Worm (Caenorhabditis elegans) whole organism, L1 larva: ENCODE data around the gene F35C8.8.

Experiments used
- C04F5.9 ChIP-seq: sonication (generic microtip); optimal IDR thresholded peaks from 2 replicates; lab custom pipeline; 2016; ENCODE audit warnings: missing genetic modification characterization, missing compliant biosample characterization
- C16A3.4 ChIP-seq: fragments of 150-350 bp; optimal IDR thresholded peaks from 2 replicates; lab custom pipeline; 2014; ENCODE audit warnings: missing biosample characterization, missing genetic modification characterization
- alr-1 ChIP-seq: fragments of 200-800 bp; sonication (Bioruptor generic); optimal IDR thresholded peaks from 2 replicates; lab custom pipeline; 2018; ENCODE audit warnings: borderline replicate concordance, mild to moderate bottlenecking, missing genetic modification characterization, missing compliant biosample characterization
- ama-1 ChIP-seq: fragments of 150-350 bp; optimal IDR thresholded peaks from 2 replicates; lab custom pipeline; 2014
- ceh-8 ChIP-seq: fragments of 200-800 bp; sonication (Bioruptor generic); optimal IDR thresholded peaks from 2 replicates; lab custom pipeline; 2018; ENCODE audit warnings: mild to moderate bottlenecking, missing genetic modification characterization, moderate library complexity, missing compliant biosample characterization
- ceh-88 ChIP-seq: fragments of 200-800 bp; sonication (Bioruptor generic); IDR thresholded peaks from 2 replicates; pipeline ENCODE4 v1.3.6; 2022; ENCODE audit warnings: missing genetic modification characterization, missing compliant biosample characterization
- ceh-90 ChIP-seq: sonication (generic microtip); optimal IDR thresholded peaks from 2 replicates; lab custom pipeline; 2016; ENCODE audit warnings: missing genetic modification characterization, missing compliant biosample characterization
- dsc-1 ChIP-seq: sonication (generic microtip); optimal IDR thresholded peaks from 2 replicates; lab custom pipeline; 2016; ENCODE audit warnings: mild to moderate bottlenecking, missing genetic modification characterization, missing compliant biosample characterization
- efl-1 ChIP-seq, 4 experiments: fragments of 150-350 bp; optimal IDR thresholded peaks in 3 of 4; peaks in 1 of 4; 1 replicate in 1 of 4; 2 replicates in 3 of 4; lab custom pipeline; 2014; ENCODE audit warnings: missing biosample characterization in 2 of 4, missing genetic modification characterization in 2 of 4, missing genetic modification reagents in 2 of 4
- egl-13 ChIP-seq: sonication (generic microtip); optimal IDR thresholded peaks from 2 replicates; lab custom pipeline; 2016; ENCODE audit warnings: missing genotype, missing genetic modification reagents, missing genetic modification characterization, missing compliant biosample characterization
- egl-27 ChIP-seq, 2 experiments: fragments of 150-350 bp in 1 of 2; sonication (generic microtip); optimal IDR thresholded peaks; 3 replicates each; lab custom pipeline; 2017 to 2018; ENCODE audit warnings: missing biosample characterization in 2 of 2, missing genetic modification characterization in 2 of 2, missing genetic modification reagents in 2 of 2
- elt-2 ChIP-seq: sonication (generic microtip); optimal IDR thresholded peaks from 2 replicates; lab custom pipeline; 2016; ENCODE audit warnings: missing genetic modification characterization, mild to moderate bottlenecking, inconsistent platforms, missing compliant biosample characterization, missing genetic modification reagents
- elt-3 ChIP-seq, 6 experiments: fragments of 150-350 bp in 1 of 6; sonication (generic microtip); optimal IDR thresholded peaks; 2 replicates each; lab custom pipeline; 2017 to 2018; ENCODE audit warnings: missing biosample characterization in 6 of 6, missing genetic modification characterization in 6 of 6, inconsistent platforms in 1 of 6
- ets-5 ChIP-seq: fragments of 200-800 bp; sonication (Bioruptor generic); IDR thresholded peaks from 2 replicates; pipeline ENCODE4 v1.3.6; 2022; ENCODE audit warnings: missing genetic modification characterization, missing compliant biosample characterization
- fkh-10 ChIP-seq: sonication (generic microtip); optimal IDR thresholded peaks from 2 replicates; lab custom pipeline; 2017; ENCODE audit warnings: missing biosample characterization, missing genetic modification reagents, missing genetic modification characterization
- fkh-4 ChIP-seq: sonication (generic microtip); optimal IDR thresholded peaks from 2 replicates; lab custom pipeline; 2016; ENCODE audit warnings: missing compliant biosample characterization, missing genetic modification characterization, borderline replicate concordance
- fos-1 ChIP-seq: fragments of 150-350 bp; optimal IDR thresholded peaks from 2 replicates; lab custom pipeline; 2014; ENCODE audit warnings: missing biosample characterization, missing genetic modification characterization
- grh-1 ChIP-seq: fragments of 200-800 bp; sonication (Bioruptor generic); IDR thresholded peaks from 2 replicates; pipeline ENCODE4 v1.3.6; 2022; ENCODE audit warnings: missing genetic modification reagents, missing genetic modification characterization, missing compliant biosample characterization
- hlh-17 ChIP-seq: fragments of 200-800 bp; sonication (Bioruptor generic); optimal IDR thresholded peaks from 2 replicates; lab custom pipeline; 2018; ENCODE audit warnings: missing genetic modification characterization, mild to moderate bottlenecking, missing compliant biosample characterization, moderate library complexity, borderline replicate concordance
- hlh-4 ChIP-seq: sonication (generic microtip); optimal IDR thresholded peaks from 2 replicates; lab custom pipeline; 2016; ENCODE audit warnings: mild to moderate bottlenecking, missing genetic modification characterization, missing compliant biosample characterization
- irx-1 ChIP-seq: sonication (generic microtip); optimal IDR thresholded peaks from 2 replicates; lab custom pipeline; 2016; ENCODE audit warnings: missing genetic modification characterization, missing compliant biosample characterization
- lin-35 ChIP-seq, 2 experiments: fragments of 150-350 bp; optimal IDR thresholded peaks; 2 replicates each; lab custom pipeline; 2014; ENCODE audit warnings: missing biosample characterization in 2 of 2, missing genetic modification characterization in 2 of 2, missing genetic modification reagents in 2 of 2
- lin-39 ChIP-seq: fragments of 150-350 bp; optimal IDR thresholded peaks from 2 replicates; lab custom pipeline; 2014; ENCODE audit warnings: missing biosample characterization, missing genetic modification reagents, missing genetic modification characterization
- lir-3 ChIP-seq: sonication (generic microtip); optimal IDR thresholded peaks from 2 replicates; lab custom pipeline; 2016; ENCODE audit warnings: mild to moderate bottlenecking, missing genetic modification characterization, moderate library complexity, missing compliant biosample characterization; ENCODE audit not compliant: poor library complexity
- lsy-2 ChIP-seq, 2 experiments: fragments of 150-350 bp; optimal IDR thresholded peaks; 2 replicates each; lab custom pipeline; 2014; ENCODE audit warnings: missing biosample characterization in 2 of 2, missing genetic modification characterization in 2 of 2
- mdl-1 ChIP-seq, 2 experiments: fragments of 150-350 bp; optimal IDR thresholded peaks; 2 replicates each; lab custom pipeline; 2014 to 2017; ENCODE audit warnings: missing biosample characterization in 2 of 2, missing genetic modification characterization in 2 of 2, inconsistent platforms in 1 of 2
- mep-1 ChIP-seq: fragments of 150-350 bp; optimal IDR thresholded peaks from 2 replicates; lab custom pipeline; 2014; ENCODE audit warnings: missing biosample characterization, missing genetic modification characterization
- nhr-20 ChIP-seq: sonication (generic microtip); optimal IDR thresholded peaks from 2 replicates; lab custom pipeline; 2016; ENCODE audit warnings: mild to moderate bottlenecking, missing genetic modification characterization, missing compliant biosample characterization
- nhr-28 ChIP-seq: fragments of 150-350 bp; optimal IDR thresholded peaks from 2 replicates; lab custom pipeline; 2014; ENCODE audit warnings: missing biosample characterization, missing genetic modification characterization
- nhr-47 ChIP-seq: sonication (generic microtip); optimal IDR thresholded peaks from 2 replicates; lab custom pipeline; 2016; ENCODE audit warnings: mild to moderate bottlenecking, missing genetic modification characterization, moderate library complexity, missing compliant biosample characterization
- nhr-71 ChIP-seq: sonication (generic microtip); optimal IDR thresholded peaks from 2 replicates; lab custom pipeline; 2016; ENCODE audit warnings: mild to moderate bottlenecking, missing genetic modification characterization, moderate library complexity, missing compliant biosample characterization
- nhr-77 ChIP-seq: fragments of 150-350 bp; optimal IDR thresholded peaks from 2 replicates; lab custom pipeline; 2014; ENCODE audit warnings: missing biosample characterization, missing genetic modification characterization
- nhr-84 ChIP-seq: sonication (generic microtip); optimal IDR thresholded peaks from 2 replicates; lab custom pipeline; 2017; ENCODE audit warnings: missing biosample characterization, missing genetic modification characterization
- nhr-85 ChIP-seq: sonication (generic microtip); peaks from one replicate; lab custom pipeline; 2016; ENCODE audit warnings: missing genetic modification characterization, inconsistent platforms, missing compliant biosample characterization
- pag-3 ChIP-seq: sonication (generic microtip); optimal IDR thresholded peaks from 2 replicates; lab custom pipeline; 2017; ENCODE audit warnings: missing genetic modification characterization, mild to moderate bottlenecking, missing compliant biosample characterization, antibody characterized with exemption, borderline replicate concordance; ENCODE audit not compliant: insufficient read depth
- rnt-1 ChIP-seq: sonication (generic microtip); optimal IDR thresholded peaks from 2 replicates; lab custom pipeline; 2016; ENCODE audit warnings: mild to moderate bottlenecking, missing genetic modification characterization, moderate library complexity, missing compliant biosample characterization
- skn-1 ChIP-seq: fragments of 150-350 bp; optimal IDR thresholded peaks from 2 replicates; lab custom pipeline; 2014; ENCODE audit warnings: missing biosample characterization, missing genetic modification characterization
- snpc-4 ChIP-seq: fragments of 150-350 bp; optimal IDR thresholded peaks from 2 replicates; lab custom pipeline; 2014; ENCODE audit warnings: missing biosample characterization, missing genetic modification characterization
- snu-23 ChIP-seq: sonication (generic microtip); optimal IDR thresholded peaks from 2 replicates; lab custom pipeline; 2016; ENCODE audit warnings: missing genetic modification characterization, missing compliant biosample characterization
- sox-4 ChIP-seq: sonication (generic microtip); optimal IDR thresholded peaks from 2 replicates; lab custom pipeline; 2016; ENCODE audit warnings: missing genetic modification characterization, missing compliant biosample characterization
- swsn-7 ChIP-seq: sonication (generic microtip); optimal IDR thresholded peaks from 2 replicates; lab custom pipeline; 2016; ENCODE audit warnings: missing genetic modification characterization, missing compliant biosample characterization
- tbx-2 ChIP-seq: sonication (generic microtip); optimal IDR thresholded peaks from 2 replicates; lab custom pipeline; 2016; ENCODE audit warnings: missing genetic modification characterization, missing compliant biosample characterization
- unc-130 ChIP-seq: fragments of 150-350 bp; optimal IDR thresholded peaks from 2 replicates; lab custom pipeline; 2017; ENCODE audit warnings: missing biosample characterization, missing genetic modification characterization, inconsistent platforms
- unc-62 ChIP-seq: fragments of 150-350 bp; optimal IDR thresholded peaks from 2 replicates; lab custom pipeline; 2014; ENCODE audit warnings: missing biosample characterization, missing genetic modification reagents, missing genetic modification characterization
- unc-86 ChIP-seq: sonication (generic microtip); optimal IDR thresholded peaks from 2 replicates; lab custom pipeline; 2016; ENCODE audit warnings: missing genetic modification characterization, missing compliant biosample characterization
- unc-98 ChIP-seq: fragments of 200-800 bp; sonication (Bioruptor generic); IDR thresholded peaks from 2 replicates; pipeline ENCODE4 v1.3.6; 2022; ENCODE audit warnings: missing genetic modification characterization, missing compliant biosample characterization
- vab-15 ChIP-seq: sonication (generic microtip); optimal IDR thresholded peaks from 2 replicates; lab custom pipeline; 2017; ENCODE audit warnings: missing genotype, mild to moderate bottlenecking, missing genetic modification characterization, missing compliant biosample characterization
- zip-4 ChIP-seq: fragments of 200-800 bp; sonication (Bioruptor generic); optimal IDR thresholded peaks from 2 replicates; lab custom pipeline; 2018; ENCODE audit warnings: mild to moderate bottlenecking, missing genetic modification characterization, moderate library complexity, missing compliant biosample characterization
- ztf-11 ChIP-seq, 2 experiments: sonication (generic microtip); optimal IDR thresholded peaks; 2 replicates each; lab custom pipeline; 2016 to 2017; ENCODE audit warnings: missing genetic modification characterization in 2 of 2, missing biosample characterization in 1 of 2, missing compliant biosample characterization in 1 of 2
- ztf-4 ChIP-seq: fragments of 150-350 bp; optimal IDR thresholded peaks from 2 replicates; lab custom pipeline; 2014; ENCODE audit warnings: missing biosample characterization, missing genetic modification characterization

F35C8.8 gene

DNA sequence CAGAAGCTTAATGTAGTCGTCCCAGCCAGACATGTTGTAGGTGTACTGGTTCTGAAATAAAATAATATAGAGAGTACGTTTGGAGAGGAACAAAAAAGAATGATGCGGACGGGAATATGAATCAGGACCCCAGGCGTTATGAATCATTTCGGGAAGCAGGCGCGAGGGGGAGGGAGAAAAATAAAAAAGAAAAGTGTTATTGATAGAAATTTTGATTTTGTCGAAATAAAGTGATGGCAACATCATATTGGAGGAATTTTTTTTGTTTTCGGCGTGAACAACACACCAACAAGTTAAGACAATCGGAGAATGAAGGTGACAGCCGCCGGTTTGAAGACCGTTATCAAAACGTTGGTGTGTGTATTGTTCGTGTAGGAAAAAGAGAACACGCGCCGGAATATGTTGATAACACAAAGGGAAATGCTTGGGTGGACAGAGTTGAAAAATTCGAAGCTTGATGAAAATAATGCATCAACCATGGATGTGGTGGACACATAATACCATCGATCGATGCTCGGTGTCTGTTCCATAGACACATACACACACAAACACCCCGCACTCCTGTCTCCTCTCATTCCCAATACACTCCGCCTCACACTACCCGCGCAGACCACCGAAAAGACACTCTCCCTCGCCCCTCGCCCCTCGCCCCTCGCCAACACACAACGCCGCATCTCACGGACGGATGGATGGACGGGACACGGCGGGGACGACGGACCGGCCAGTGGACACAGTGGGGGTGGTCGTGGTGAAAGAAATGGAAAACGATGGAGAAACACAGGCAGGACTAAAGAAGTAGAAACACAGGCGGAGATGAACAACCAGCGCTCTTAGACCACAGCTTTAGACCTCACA, 18.2 kb downstream of the F35C8.8 start, which contains the start of gene pfn-2:
Gene pfn-2, minus strand, starts transcription at position 51 of the 855 bp plus-strand sequence.
- no peak for TF ChIP-seq unc-130 (tag; lab: Kevin White, UChicago)
- no peak for TF ChIP-seq nhr-77 (tag; lab: Kevin White, UChicago)
- no peak for TF ChIP-seq fkh-10 (GFP tag; lab: Kevin White, UChicago)
- no peak for TF ChIP-seq pag-3 (tag; lab: Kevin White, UChicago)
- TF ChIP-seq egl-27 (tag; optimal IDR thresholded peaks at IDR 0.05; lab: Kevin White, UChicago) = no peak
- no peak for TF ChIP-seq fos-1 (tag; lab: Kevin White, UChicago)
- TF ChIP-seq unc-62 = no peak
- TF ChIP-seq zip-4 (GFP tag; lab: Kevin White, UChicago) = no peak
- TF ChIP-seq fkh-4 (tag; lab: Kevin White, UChicago) = no peak
- TF ChIP-seq tbx-2 (tag; lab: Kevin White, UChicago) = no peak
- no peak for TF ChIP-seq elt-3 (tag; optimal IDR thresholded peaks at IDR 0.05; lab: Kevin White, UChicago)
- TF ChIP-seq irx-1 (tag; lab: Kevin White, UChicago) = no peak
- TF ChIP-seq ama-1 = no peak
- TF ChIP-seq ztf-11 (tag; optimal IDR thresholded peaks at IDR 0.05; lab: Kevin White, UChicago) = peak in 1 of 2 experiments; percentile 44
- TF ChIP-seq hlh-4 = no peak
- TF ChIP-seq egl-13 (tag; lab: Kevin White, UChicago) = peak; percentile 15
- TF ChIP-seq ets-5 (GFP tag; lab: Robert Waterston, UW) = no peak
- no peak for TF ChIP-seq lin-39
- no peak for TF ChIP-seq lir-3 (tag; lab: Kevin White, UChicago)
- no peak for TF ChIP-seq snpc-4
- peak in 1 of 2 experiments; percentile 11 for TF ChIP-seq mdl-1 (tag; optimal IDR thresholded peaks at IDR 0.05; lab: Kevin White, UChicago)
- no peak for TF ChIP-seq ceh-90 (tag; lab: Kevin White, UChicago)
- peak; percentile 42 for TF ChIP-seq skn-1 (tag; lab: Kevin White, UChicago)
- no peak for TF ChIP-seq unc-98 (GFP tag; lab: Robert Waterston, UW)
- peak; percentile 50 for TF ChIP-seq rnt-1 (tag; lab: Kevin White, UChicago)
- no peak for TF ChIP-seq efl-1 (optimal IDR thresholded peaks at IDR 0.05; lab: Kevin White, UChicago)
- TF ChIP-seq efl-1 (GFP tag; optimal IDR thresholded peaks at IDR 0.05 in 1 of 2; lab: Kevin White, UChicago) = no peak
- TF ChIP-seq grh-1 (GFP tag; lab: Robert Waterston, UW) = no peak
- TF ChIP-seq unc-86 = peak; percentile 13
- TF ChIP-seq hlh-17 (GFP tag; lab: Kevin White, UChicago) = no peak
- TF ChIP-seq nhr-47 = peak; percentile 23
- peak; percentile 70 for TF ChIP-seq nhr-85
- no peak for TF ChIP-seq nhr-28 (tag; lab: Kevin White, UChicago)
- TF ChIP-seq ceh-8 (GFP tag; lab: Kevin White, UChicago) = peak; percentile 14
- TF ChIP-seq alr-1 (tag; lab: Kevin White, UChicago) = no peak
- TF ChIP-seq nhr-84 (tag; lab: Kevin White, UChicago) = no peak
- no peak for TF ChIP-seq elt-2 (tag; lab: Kevin White, UChicago)
- TF ChIP-seq lin-35 (GFP tag; optimal IDR thresholded peaks at IDR 0.05; lab: Kevin White, UChicago) = peak in 1 of 2 experiments; percentile 4
- TF ChIP-seq ceh-88 (GFP tag; lab: Robert Waterston, UW) = no peak
- no peak for TF ChIP-seq C04F5.9 (tag; lab: Kevin White, UChicago)
- TF ChIP-seq mep-1 (tag; lab: Kevin White, UChicago) = no peak
- TF ChIP-seq swsn-7 (tag; lab: Kevin White, UChicago) = peak; percentile 29
- TF ChIP-seq nhr-71 (tag; lab: Kevin White, UChicago) = peak; percentile 17
- peak; percentile 14 for TF ChIP-seq snu-23 (GFP tag; lab: Kevin White, UChicago)
- no peak for TF ChIP-seq ztf-4
- no peak for TF ChIP-seq vab-15 (tag; lab: Kevin White, UChicago)
- TF ChIP-seq nhr-20 (tag; lab: Kevin White, UChicago) = peak; percentile 43
- TF ChIP-seq C16A3.4 = no peak
- peak; percentile 26 for TF ChIP-seq dsc-1 (tag; lab: Kevin White, UChicago)
- no peak for TF ChIP-seq lsy-2 (tag; optimal IDR thresholded peaks at IDR 0.05; lab: Kevin White, UChicago)
- TF ChIP-seq sox-4 (tag; lab: Kevin White, UChicago) = no peak
